Fruit fly (Drosophila melanogaster): Measurements from ENCODE around the gene Gr28b.

The Gr28b gene

DNA sequence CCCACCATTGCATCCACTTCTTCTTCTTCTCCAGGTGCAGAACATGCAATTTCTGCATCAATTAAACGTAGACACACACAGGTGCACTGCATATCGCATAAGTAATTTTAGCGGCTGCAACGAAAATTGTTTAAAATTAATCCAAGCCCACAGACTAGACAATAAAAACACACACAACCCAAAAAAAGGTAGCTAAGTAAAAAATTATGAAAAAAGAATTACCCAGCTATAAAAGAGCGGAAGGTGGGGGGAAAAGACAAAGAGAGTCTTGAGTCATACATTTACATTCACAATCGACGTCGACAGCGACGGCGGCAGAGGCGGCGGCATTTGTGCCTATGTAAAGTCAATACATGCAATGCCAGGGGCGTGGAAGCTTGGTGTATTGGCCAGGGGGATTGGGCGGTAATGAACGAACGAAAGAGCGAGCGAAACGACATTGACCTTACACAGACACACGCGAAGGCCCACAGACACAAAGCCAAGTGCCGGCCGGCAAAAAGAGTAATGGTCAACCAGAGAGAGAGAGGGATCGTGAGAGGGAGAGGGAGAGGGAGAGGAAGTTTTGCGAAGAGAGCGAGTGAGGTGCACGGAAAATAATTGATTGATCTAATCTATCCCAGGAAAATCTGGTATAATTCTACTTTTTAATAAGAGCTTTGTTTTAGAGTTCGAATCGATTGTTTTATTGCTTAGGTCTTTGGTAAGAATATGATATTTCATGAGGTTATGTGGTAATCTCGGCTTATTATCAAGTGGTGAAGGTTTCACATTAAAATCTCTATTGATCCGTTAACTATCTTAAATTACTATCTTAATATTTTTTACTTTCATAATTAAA lies 43.7 kb downstream of the Gr28b start (continued):
- TF ChIP-seq bowl (GFP tag; IDR thresholded peaks at IDR 0.05) (no peak), D19A (tag; optimal IDR thresholded peaks at IDR 0.05) (no peak), ara (GFP tag; IDR thresholded peaks at IDR 0.05) (no peak), HLHmδ (GFP tag; optimal IDR thresholded peaks at IDR 0.05) (no peak), CG3065 (GFP tag; optimal IDR thresholded peaks at IDR 0.05) (no peak), pros (GFP tag; optimal IDR thresholded peaks at IDR 0.05) (peak; percentile 42), Six4 (GFP tag; optimal IDR thresholded peaks at IDR 0.05) (no peak), Max (GFP tag; optimal IDR thresholded peaks at IDR 0.05) (no peak), gem (tag; optimal IDR thresholded peaks at IDR 0.05) (peak; percentile 26), yki (optimal IDR thresholded peaks at IDR 0.05) (peak; percentile 61), CG9932 (GFP tag; IDR thresholded peaks at IDR 0.05) (0 out of 2 replicates have a peak, but pooled peaks have one; percentile 18), Med (GFP tag) (peak; percentile 81), CG1529 (GFP tag; optimal IDR thresholded peaks at IDR 0.05) (no peak), CG8290 (GFP tag; optimal IDR thresholded peaks at IDR 0.05) (no peak), CG8290 (tag; optimal IDR thresholded peaks at IDR 0.05) (peak in 1 of 2 experiments; percentile 20), Antp (GFP tag; optimal IDR thresholded peaks at IDR 0.05) (no peak), CG9609 (GFP tag; optimal IDR thresholded peaks at IDR 0.05) (no peak), crol (GFP tag; IDR thresholded peaks at IDR 0.05) (peak; percentile 84), CG6791 (GFP tag; IDR thresholded peaks at IDR 0.05; ENCODE audit: partially characterized antibody) (no peak), CG14441 (GFP tag; IDR thresholded peaks at IDR 0.05) (no peak), Myb (GFP tag; optimal IDR thresholded peaks at IDR 0.05) (no peak), odd (GFP tag; optimal IDR thresholded peaks at IDR 0.05) (no peak), CG13894 (tag; optimal IDR thresholded peaks at IDR 0.05) (no peak), CG4424 (GFP tag; optimal IDR thresholded peaks at IDR 0.05) (no peak), CG12104 (GFP tag; optimal IDR thresholded peaks at IDR 0.05) (no peak), CG4820 (GFP tag; optimal IDR thresholded peaks at IDR 0.05) (no peak), chinmo (GFP tag; IDR thresholded peaks at IDR 0.05; ENCODE audit: partially characterized antibody) (peak; percentile 53; the same call in 1 of the 4 replicates), CG16813 (GFP tag; IDR thresholded peaks at IDR 0.05; ENCODE audit: partially characterized antibody) (no peak), CG3163 (GFP tag; optimal IDR thresholded peaks at IDR 0.05) (peak; percentile 46), CG2875 (GFP tag; optimal IDR thresholded peaks at IDR 0.05) (no peak), CG14860 (GFP tag; IDR thresholded peaks at IDR 0.05; ENCODE audit: partially characterized antibody) (no peak), CG6175 (GFP tag; IDR thresholded peaks at IDR 0.05) (no peak), CG10979 (tag; optimal IDR thresholded peaks at IDR 0.05) (no peak), zf30C (GFP tag; optimal IDR thresholded peaks at IDR 0.05) (no peak), Trl (optimal IDR thresholded peaks at IDR 0.05) (peak; percentile 83 to 84), Trl (GFP tag; optimal IDR thresholded peaks at IDR 0.05) (no peak), da (GFP tag; optimal IDR thresholded peaks at IDR 0.05) (no peak), GATAe (GFP tag; conservative IDR thresholded peaks at IDR 0.05) (no peak), CG10147 (GFP tag; optimal IDR thresholded peaks at IDR 0.05) (no peak), tup (GFP tag; optimal IDR thresholded peaks at IDR 0.05) (no peak), CG15073 (GFP tag; optimal IDR thresholded peaks at IDR 0.05) (no peak), zen2 (GFP tag; IDR thresholded peaks at IDR 0.05; ENCODE audit: partially characterized antibody) (no peak), Mad (GFP tag; optimal IDR thresholded peaks at IDR 0.05) (no peak), CG8089 (GFP tag; optimal IDR thresholded peaks at IDR 0.05) (no peak)
